Worm (Caenorhabditis elegans): ENCODE data around the gene K11D12.11.

DNA sequence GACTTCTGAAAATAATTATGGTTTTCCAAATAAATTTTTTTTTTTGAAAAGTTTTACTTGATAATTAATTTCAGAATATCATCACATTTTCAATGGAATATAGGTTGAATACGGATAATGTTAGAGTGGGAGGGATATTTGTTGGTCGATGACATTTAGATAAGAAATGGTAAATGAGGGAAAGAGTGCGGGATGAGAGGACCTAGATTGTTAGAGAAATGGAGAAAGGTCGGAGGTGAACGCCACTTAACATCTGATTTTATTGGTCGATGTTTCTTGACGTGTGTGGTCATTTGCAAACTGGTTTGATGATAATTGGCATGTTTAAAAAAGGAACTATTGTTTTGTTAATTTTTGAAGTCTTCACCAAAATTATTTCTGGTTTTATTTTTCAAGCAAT is 951 bp downstream of the K11D12.11 start:
- no peak for TF ChIP-seq skn-1 (tag; optimal IDR thresholded peaks at IDR 0.05)
- no peak for TF ChIP-seq ZK546.5 (tag; optimal IDR thresholded peaks at IDR 0.05)
- TF ChIP-seq nhr-12 (tag; optimal IDR thresholded peaks at IDR 0.05): no peak
- no peak for TF ChIP-seq nhr-129 (tag; optimal IDR thresholded peaks at IDR 0.05)
- no peak for TF ChIP-seq unc-62 (GFP tag; optimal IDR thresholded peaks at IDR 0.05)
- TF ChIP-seq egl-27 (tag; optimal IDR thresholded peaks at IDR 0.05): no peak
